Worm (Caenorhabditis elegans): ENCODE results near the gene btf-1.
A peak's percentile ranks its signal among the peaks of the same experiment; 100 is the strongest.

Gene btf-1

DNA sequence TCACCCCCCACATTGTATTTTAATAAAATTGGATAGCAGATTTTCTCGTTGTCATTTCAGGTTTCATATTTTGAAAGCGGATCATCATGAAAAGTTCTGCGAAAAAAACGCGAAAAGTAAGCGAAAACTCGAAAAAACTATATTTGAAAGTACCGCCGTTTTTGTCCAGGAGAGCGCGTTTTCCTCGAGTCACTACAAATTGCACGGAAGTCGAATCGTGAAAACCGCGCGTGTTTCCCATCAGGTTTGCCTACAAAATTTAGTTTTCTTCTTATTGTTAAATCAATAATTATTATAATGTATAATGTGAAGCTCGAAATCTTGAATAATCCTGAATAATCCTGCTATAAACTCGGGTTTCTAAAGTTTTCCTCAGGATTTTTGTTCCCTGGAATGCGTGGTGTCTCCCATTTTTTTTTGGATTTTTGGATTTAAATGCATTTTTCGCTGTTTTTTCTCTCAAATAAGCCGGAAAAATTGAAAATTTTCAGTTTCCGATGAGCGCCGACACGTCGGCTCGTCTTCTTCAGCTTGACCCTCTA, at the start of gene btf-1 (continued):
- TF ChIP-seq zfp-3 (GFP tag; conservative IDR thresholded peaks at IDR 0.05), result peak; percentile 72
- no peak for TF ChIP-seq zag-1 (tag; optimal IDR thresholded peaks at IDR 0.05)
- TF ChIP-seq hlh-11 (tag; optimal IDR thresholded peaks at IDR 0.05), result peak; percentile 60
- TF ChIP-seq fkh-10 (GFP tag; optimal IDR thresholded peaks at IDR 0.05), result peak; percentile 61
- TF ChIP-seq skn-1 (tag; optimal IDR thresholded peaks at IDR 0.05), result no peak
- no peak for TF ChIP-seq ztf-7 (tag; optimal IDR thresholded peaks at IDR 0.05)
- peak; percentile 0 for TF ChIP-seq lin-15B (tag; optimal IDR thresholded peaks at IDR 0.05)
- TF ChIP-seq tag-97 (GFP tag; IDR thresholded peaks at IDR 0.05), result no peak
- TF ChIP-seq hif-1 (tag; optimal IDR thresholded peaks at IDR 0.05), result peak in 1 of 2 experiments; percentile 86
- peak; percentile 84 for TF ChIP-seq mes-2 (tag; optimal IDR thresholded peaks at IDR 0.05; ENCODE audit: poor library complexity, severe bottlenecking)
- peak; percentile 50; the same call in 1 of the 2 replicates for TF ChIP-seq pha-4 (GFP tag; IDR thresholded peaks at IDR 0.05)
- TF ChIP-seq pha-4 (tag; optimal IDR thresholded peaks at IDR 0.05), result no peak
- peak; percentile 96 for TF ChIP-seq ama-1 (optimal IDR thresholded peaks at IDR 0.05)
- no peak for TF ChIP-seq ceh-28 (tag; optimal IDR thresholded peaks at IDR 0.05)
- 0 out of 2 replicates have a peak, but pooled peaks have one; percentile 12 for TF ChIP-seq Y105C5A.15 (GFP tag; IDR thresholded peaks at IDR 0.05)
- TF ChIP-seq aha-1 (tag), result no peak
- TF ChIP-seq zip-2 (tag; optimal IDR thresholded peaks at IDR 0.05), result peak; percentile 70
- TF ChIP-seq R02D3.7 (tag; optimal IDR thresholded peaks at IDR 0.05), result no peak
- peak; percentile 27; the same call in 1 of the 2 replicates for TF ChIP-seq Y48G9A.11 (GFP tag; IDR thresholded peaks at IDR 0.05)
- TF ChIP-seq nhr-41 (GFP tag; IDR thresholded peaks at IDR 0.05), result no peak
- TF ChIP-seq snpc-4 (tag; optimal IDR thresholded peaks at IDR 0.05), result peak; percentile 16
- TF ChIP-seq nhr-25 (tag; optimal IDR thresholded peaks at IDR 0.05; ENCODE audit: borderline replicate concordance, insufficient read depth), result peak; percentile 76
- TF ChIP-seq Y75B8A.6 (GFP tag; IDR thresholded peaks at IDR 0.05), result no peak
- TF ChIP-seq tra-1 (GFP tag; IDR thresholded peaks at IDR 0.05), result 0 out of 2 replicates have a peak, but pooled peaks have one; percentile 37
- no peak for TF ChIP-seq nhr-76 (tag; optimal IDR thresholded peaks at IDR 0.05)
- TF ChIP-seq nhr-42 (GFP tag; IDR thresholded peaks at IDR 0.05), result 0 out of 2 replicates have a peak, but pooled peaks have one; percentile 9
- peak; percentile 42 for TF ChIP-seq fos-1 (tag; optimal IDR thresholded peaks at IDR 0.05)
- peak; percentile 43 for TF ChIP-seq lin-13 (GFP tag; optimal IDR thresholded peaks at IDR 0.05)
- TF ChIP-seq unc-130 (GFP tag; optimal IDR thresholded peaks at IDR 0.05), result peak; percentile 83
- no peak for TF ChIP-seq attf-4 (tag; optimal IDR thresholded peaks at IDR 0.05)
- peak; percentile 59; the same call in 1 of the 2 replicates for TF ChIP-seq hmg-1.1 (GFP tag; IDR thresholded peaks at IDR 0.05)
- peak; percentile 80 for TF ChIP-seq F10B5.3 (tag; optimal IDR thresholded peaks at IDR 0.05)
- peak; percentile 76 for TF ChIP-seq rbr-2 (tag; optimal IDR thresholded peaks at IDR 0.05)
- TF ChIP-seq dmd-6 (GFP tag; IDR thresholded peaks at IDR 0.05), result peak; percentile 38
- peak in 1 of 2 experiments; percentile 37 for TF ChIP-seq mdl-1 (tag; optimal IDR thresholded peaks at IDR 0.05)
- no peak for TF ChIP-seq ceh-44 (GFP tag; IDR thresholded peaks at IDR 0.05)
- peak; percentile 9 for TF ChIP-seq gei-8 (GFP tag; optimal IDR thresholded peaks at IDR 0.05)
- TF ChIP-seq nhr-6 (tag; optimal IDR thresholded peaks at IDR 0.05), result peak; percentile 16
- TF ChIP-seq nhr-102 (tag; optimal IDR thresholded peaks at IDR 0.05), result peak; percentile 61
- no peak for TF ChIP-seq aly-2 (tag; optimal IDR thresholded peaks at IDR 0.05)
- no peak for TF ChIP-seq nhr-237 (tag; optimal IDR thresholded peaks at IDR 0.05)
- TF ChIP-seq mxl-2 (GFP tag; conservative IDR thresholded peaks at IDR 0.05), result no peak
- peak; percentile 86 for TF ChIP-seq mep-1 (tag; optimal IDR thresholded peaks at IDR 0.05)
- TF ChIP-seq ztf-11 (tag; optimal IDR thresholded peaks at IDR 0.05), result no peak
- TF ChIP-seq Y5F2A.4 (GFP tag; optimal IDR thresholded peaks at IDR 0.05), result no peak
- no peak for TF ChIP-seq lim-7 (GFP tag; IDR thresholded peaks at IDR 0.05)
- TF ChIP-seq daf-16 (GFP tag; optimal IDR thresholded peaks at IDR 0.05), result peak in 1 of 2 experiments; percentile 15
- TF ChIP-seq daf-16 (tag; optimal IDR thresholded peaks at IDR 0.05), result peak; percentile 65
- no peak for TF ChIP-seq mdt-29 (GFP tag; IDR thresholded peaks at IDR 0.05)
- peak; percentile 21 for TF ChIP-seq nhr-48 (tag; optimal IDR thresholded peaks at IDR 0.05)
- TF ChIP-seq jun-1 (tag; optimal IDR thresholded peaks at IDR 0.05), result peak; percentile 55
- TF ChIP-seq lin-29 (GFP tag; IDR thresholded peaks at IDR 0.05), result no peak

Data from whole organism, L4 larva.